Fruit fly (Drosophila melanogaster) whole organism, embryonic: ENCODE measurements around the gene CG9926.

Experiments used
- Atf-2 ChIP-seq: fragments of 200-800 bp; sonication (Bioruptor generic); optimal IDR thresholded peaks from 2 replicates; lab custom pipeline; 2016; ENCODE audit warnings: missing biosample characterization, missing genetic modification characterization
- CG1024 ChIP-seq: fragments of 200-800 bp; sonication (Bioruptor generic); IDR thresholded peaks from 2 replicates; pipeline ENCODE4 v1.3.6; 2022; ENCODE audit warnings: missing biosample characterization, missing genetic modification characterization
- CG10366 ChIP-seq: fragments of 200-800 bp; sonication (Bioruptor generic); IDR thresholded peaks from 2 replicates; pipeline ENCODE4 v1.3.6; 2022; ENCODE audit warnings: missing biosample characterization, missing genetic modification characterization
- CG10543 ChIP-seq: fragments of 200-800 bp; sonication (Bioruptor generic); optimal IDR thresholded peaks from 3 replicates; lab custom pipeline; 2017; ENCODE audit warnings: missing biosample characterization, mild to moderate bottlenecking, missing genetic modification characterization, moderate library complexity
- CG10654 ChIP-seq: fragments of 200-800 bp; sonication (Bioruptor generic); optimal IDR thresholded peaks from 2 replicates; lab custom pipeline; 2016; ENCODE audit warnings: missing biosample characterization, missing genetic modification characterization
- CG10959 ChIP-seq: fragments of 200-800 bp; sonication (Bioruptor generic); IDR thresholded peaks from 2 replicates; pipeline ENCODE4 v1.3.6; 2022; ENCODE audit warnings: missing biosample characterization, missing genetic modification characterization
- CG12104 ChIP-seq: fragments of 200-800 bp; sonication (Bioruptor generic); optimal IDR thresholded peaks from 3 replicates; lab custom pipeline; 2016; ENCODE audit warnings: missing biosample characterization, missing genetic modification characterization
- CG12942 ChIP-seq: fragments of 200-800 bp; sonication (Bioruptor generic); optimal IDR thresholded peaks from 3 replicates; lab custom pipeline; 2016; ENCODE audit warnings: missing biosample characterization, missing genetic modification characterization
- CG13287 ChIP-seq: fragments of 200-800 bp; sonication (Bioruptor generic); IDR thresholded peaks from 2 replicates; pipeline ENCODE4 v1.3.6; 2022; ENCODE audit warnings: missing biosample characterization, missing genetic modification characterization; ENCODE audit not compliant: partially characterized antibody
- CG14667 ChIP-seq: fragments of 200-800 bp; sonication (Bioruptor generic); IDR thresholded peaks from 2 replicates; pipeline ENCODE4 v1.3.6; 2022; ENCODE audit warnings: missing biosample characterization, missing genetic modification characterization
- CG17186 ChIP-seq: fragments of 200-800 bp; sonication (Bioruptor generic); optimal IDR thresholded peaks from 3 replicates; lab custom pipeline; 2017; ENCODE audit warnings: missing biosample characterization, missing genetic modification reagents, missing genetic modification characterization
- CG18619 ChIP-seq: fragments of 200-800 bp; sonication (Bioruptor generic); optimal IDR thresholded peaks from 3 replicates; lab custom pipeline; 2017; ENCODE audit warnings: missing biosample characterization, mild to moderate bottlenecking, missing genetic modification characterization
- CG31441 ChIP-seq: fragments of 200-800 bp; sonication (Bioruptor generic); IDR thresholded peaks from 2 replicates; pipeline ENCODE4 v1.3.6; 2022; ENCODE audit warnings: missing biosample characterization, missing genetic modification characterization
- CG4328 ChIP-seq: fragments of 200-800 bp; sonication (Bioruptor generic); optimal IDR thresholded peaks from 3 replicates; lab custom pipeline; 2017; ENCODE audit warnings: missing biosample characterization, missing genetic modification reagents, missing genetic modification characterization
- CG4707 ChIP-seq: fragments of 200-800 bp; sonication (Bioruptor generic); optimal IDR thresholded peaks from 2 replicates; lab custom pipeline; 2018; ENCODE audit warnings: missing biosample characterization, mild to moderate bottlenecking, missing genetic modification characterization, moderate library complexity
- CG4730 ChIP-seq: fragments of 200-800 bp; sonication (Bioruptor generic); IDR thresholded peaks from 2 replicates; pipeline ENCODE4 v1.3.6; 2022; ENCODE audit warnings: missing biosample characterization, missing genetic modification characterization
- CG6175 ChIP-seq: fragments of 200-800 bp; sonication (Bioruptor generic); IDR thresholded peaks from 3 replicates; pipeline ENCODE4 v1.3.6; 2022; ENCODE audit warnings: missing biosample characterization, missing genetic modification characterization
- CG6272 ChIP-seq: fragments of 200-800 bp; sonication (Bioruptor generic); IDR thresholded peaks from 2 replicates; pipeline ENCODE4 v1.3.6; 2022; ENCODE audit warnings: missing biosample characterization, missing genetic modification characterization
- CG6689 ChIP-seq: fragments of 200-800 bp; sonication (Bioruptor generic); IDR thresholded peaks from 2 replicates; pipeline ENCODE4 v1.3.6; 2022; ENCODE audit warnings: missing biosample characterization, missing genetic modification characterization
- CG7271 ChIP-seq: fragments of 200-800 bp; sonication (Bioruptor generic); optimal IDR thresholded peaks from 2 replicates; lab custom pipeline; 2018; ENCODE audit warnings: missing biosample characterization, mild to moderate bottlenecking, missing genetic modification characterization, moderate library complexity
- CG7987 ChIP-seq: fragments of 200-800 bp; sonication (Bioruptor generic); optimal IDR thresholded peaks from 2 replicates; lab custom pipeline; 2018; ENCODE audit warnings: missing biosample characterization, mild to moderate bottlenecking, missing genetic modification characterization, moderate library complexity
- CG8089 ChIP-seq: fragments of 200-800 bp; sonication (Bioruptor generic); optimal IDR thresholded peaks from 3 replicates; lab custom pipeline; 2016; ENCODE audit warnings: missing biosample characterization, missing genetic modification characterization
- CHES-1-like ChIP-seq: fragments of 200-800 bp; sonication (Bioruptor generic); optimal IDR thresholded peaks from 2 replicates; lab custom pipeline; 2016; ENCODE audit warnings: missing biosample characterization, missing genetic modification characterization
- Camta ChIP-seq: fragments of 200-800 bp; sonication (Bioruptor generic); optimal IDR thresholded peaks from 2 replicates; lab custom pipeline; 2016; ENCODE audit warnings: missing biosample characterization, missing genetic modification characterization
- E2f2 ChIP-seq: fragments of 200-800 bp; sonication (Bioruptor generic); IDR thresholded peaks from 2 replicates; pipeline ENCODE4 v1.3.6; 2022; ENCODE audit warnings: missing biosample characterization, missing genetic modification characterization
- HLH54F ChIP-seq: fragments of 200-800 bp; sonication (Bioruptor generic); optimal IDR thresholded peaks from 3 replicates; lab custom pipeline; 2016; ENCODE audit warnings: missing biosample characterization, missing genetic modification characterization
- Hr51 ChIP-seq, 2 experiments: fragments of 200-800 bp; sonication (Bioruptor generic); optimal IDR thresholded peaks; 2 replicates in 1 of 2; 3 replicates in 1 of 2; lab custom pipeline; 2016 to 2018; ENCODE audit warnings: missing biosample characterization in 2 of 2, missing genetic modification characterization in 2 of 2, mild to moderate bottlenecking in 1 of 2, moderate library complexity in 1 of 2
- Lim3 ChIP-seq: fragments of 200-800 bp; sonication (Bioruptor generic); IDR thresholded peaks from 2 replicates; pipeline ENCODE4 v1.3.6; 2022; ENCODE audit warnings: missing biosample characterization, missing genetic modification characterization
- MESR4 ChIP-seq: fragments of 200-800 bp; sonication (Bioruptor generic); optimal IDR thresholded peaks from 2 replicates; lab custom pipeline; 2018; ENCODE audit warnings: missing biosample characterization, mild to moderate bottlenecking, missing genetic modification characterization, moderate library complexity
- Med ChIP-seq: fragments of 200-800 bp; sonication (Bioruptor generic); peaks from one replicate; lab custom pipeline; 2016; ENCODE audit warnings: missing biosample characterization, missing genetic modification characterization, mild to moderate bottlenecking, inconsistent platforms, moderate library complexity
- Sry-β ChIP-seq: fragments of 200-800 bp; sonication (Bioruptor generic); optimal IDR thresholded peaks from 2 replicates; lab custom pipeline; 2018; ENCODE audit warnings: missing biosample characterization, mild to moderate bottlenecking, missing genetic modification characterization, moderate library complexity
- Tbp ChIP-seq: fragments of >200 bp; optimal IDR thresholded peaks from 2 replicates; lab custom pipeline; 2018; ENCODE audit warnings: missing biosample characterization, missing genetic modification characterization
- Usf ChIP-seq: fragments of 200-800 bp; sonication (Bioruptor generic); optimal IDR thresholded peaks from 2 replicates; lab custom pipeline; 2017; ENCODE audit warnings: missing genotype, missing biosample characterization, missing genetic modification characterization
- chm ChIP-seq: fragments of 200-800 bp; sonication (Bioruptor generic); IDR thresholded peaks from 2 replicates; pipeline ENCODE4 v1.3.6; 2022; ENCODE audit warnings: missing biosample characterization, missing genetic modification characterization
- dan ChIP-seq: fragments of 200-800 bp; sonication (Bioruptor generic); IDR thresholded peaks from 2 replicates; pipeline ENCODE4 v1.3.6; 2022; ENCODE audit warnings: missing biosample characterization, missing genetic modification characterization
- disco-r ChIP-seq: fragments of 200-800 bp; sonication (Bioruptor generic); optimal IDR thresholded peaks from 2 replicates; lab custom pipeline; 2016; ENCODE audit warnings: missing biosample characterization, missing genetic modification characterization
- dm ChIP-seq: fragments of 200-800 bp; sonication (Bioruptor generic); optimal IDR thresholded peaks from 3 replicates; lab custom pipeline; 2016; ENCODE audit warnings: missing biosample characterization, missing genetic modification characterization
- eyg ChIP-seq: fragments of 200-800 bp; sonication (Bioruptor generic); optimal IDR thresholded peaks from 3 replicates; lab custom pipeline; 2016; ENCODE audit warnings: missing biosample characterization, missing genetic modification characterization
- fru ChIP-seq: fragments of >200 bp; optimal IDR thresholded peaks from 2 replicates; lab custom pipeline; 2017
- gsb ChIP-seq: fragments of 200-800 bp; sonication (Bioruptor generic); IDR thresholded peaks from 2 replicates; pipeline ENCODE4 v1.3.6; 2022; ENCODE audit warnings: missing biosample characterization, missing genetic modification characterization
- gsb-n ChIP-seq: fragments of 200-800 bp; sonication (Bioruptor generic); optimal IDR thresholded peaks from 3 replicates; lab custom pipeline; 2018; ENCODE audit warnings: missing biosample characterization, mild to moderate bottlenecking, missing genetic modification characterization
- lbe ChIP-seq: fragments of 200-800 bp; sonication (Bioruptor generic); optimal IDR thresholded peaks from 2 replicates; lab custom pipeline; 2016; ENCODE audit warnings: missing biosample characterization, mild to moderate bottlenecking, missing genetic modification characterization
- lola ChIP-seq, 3 experiments: fragments of >200 bp in 2 of 3; fragments of 200-800 bp in 1 of 3; sonication (Bioruptor generic) in 1 of 3; optimal IDR thresholded peaks; 2 replicates each; lab custom pipeline; 2017 to 2019; ENCODE audit warnings: missing biosample characterization in 3 of 3, missing genetic modification characterization in 3 of 3, mild to moderate bottlenecking in 1 of 3, moderate library complexity in 1 of 3
- nom ChIP-seq: fragments of 200-800 bp; sonication (Bioruptor generic); optimal IDR thresholded peaks from 2 replicates; lab custom pipeline; 2017; ENCODE audit warnings: missing biosample characterization, missing genetic modification characterization, mild to moderate bottlenecking, moderate library complexity, missing genetic modification reagents
- run ChIP-seq: fragments of 200-800 bp; sonication (Bioruptor generic); optimal IDR thresholded peaks from 3 replicates; lab custom pipeline; 2018; ENCODE audit warnings: missing biosample characterization, mild to moderate bottlenecking, missing genetic modification characterization
- slp2 ChIP-seq: fragments of 200-800 bp; sonication (Bioruptor generic); optimal IDR thresholded peaks from 2 replicates; lab custom pipeline; 2016; ENCODE audit warnings: missing biosample characterization, missing genetic modification characterization
- tll ChIP-seq, 2 experiments: fragments of 200-800 bp in 1 of 2; fragments of >200 bp in 1 of 2; sonication (Bioruptor generic) in 1 of 2; optimal IDR thresholded peaks; 2 replicates each; lab custom pipeline; 2017 to 2019; ENCODE audit warnings: missing biosample characterization in 2 of 2, missing genetic modification characterization in 2 of 2, mild to moderate bottlenecking in 1 of 2, moderate library complexity in 1 of 2
- unpg ChIP-seq: fragments of 200-800 bp; sonication (Bioruptor generic); optimal IDR thresholded peaks from 3 replicates; lab custom pipeline; 2018; ENCODE audit warnings: missing biosample characterization, mild to moderate bottlenecking, missing genetic modification characterization, moderate library complexity
- zen ChIP-seq: fragments of 200-800 bp; sonication (Bioruptor generic); optimal IDR thresholded peaks from 3 replicates; lab custom pipeline; 2018; ENCODE audit warnings: missing biosample characterization, mild to moderate bottlenecking, missing genetic modification characterization, moderate library complexity
- zfh1 ChIP-seq: fragments of 200-800 bp; sonication (Bioruptor generic); IDR thresholded peaks from 3 replicates; pipeline ENCODE4 v1.3.6; 2022; ENCODE audit warnings: missing biosample characterization, missing genetic modification characterization

The CG9926 gene

DNA sequence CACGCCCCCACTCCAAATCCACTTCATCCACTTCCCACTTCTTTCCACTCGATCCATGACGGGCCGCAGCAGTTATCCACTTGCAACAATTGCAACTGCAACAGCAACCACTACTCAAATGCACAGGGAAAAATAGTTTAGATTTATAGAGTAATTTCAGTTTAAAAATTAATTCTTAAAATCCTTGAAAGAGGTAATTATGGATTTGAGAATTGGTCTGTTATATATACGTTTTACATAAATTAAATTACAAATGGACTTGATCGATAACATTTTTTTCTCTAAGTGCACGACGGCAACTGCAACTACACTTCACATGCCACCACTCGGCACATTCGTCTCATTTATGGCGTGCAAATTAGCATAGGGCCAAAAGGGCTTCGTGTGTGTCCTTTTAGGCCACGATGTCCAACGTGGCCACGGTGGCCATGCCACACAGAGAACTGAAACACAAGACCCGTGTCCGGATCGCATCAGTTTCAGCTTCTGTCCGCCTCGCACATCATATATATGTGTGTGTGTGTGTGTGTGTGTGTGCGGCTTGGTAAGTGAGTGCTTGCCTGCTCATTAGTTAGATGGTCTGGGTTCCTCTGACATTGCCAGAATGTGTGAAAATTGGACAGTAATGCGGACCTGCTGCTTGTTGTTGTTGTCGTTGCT lies 34.1 kb upstream of the CG9926 start (continued):
- peak; percentile 36; the same call in 1 of the 2 replicates for TF ChIP-seq CG6272 (GFP tag; lab: Robert Waterston, UW)
- peak; percentile 17 for TF ChIP-seq CG18619 (GFP tag; lab: Kevin White, UChicago)
- TF ChIP-seq CG4730 (GFP tag; lab: Robert Waterston, UW) = peak; percentile 65
- TF ChIP-seq Camta = peak; percentile 71
- peak; percentile 83 for TF ChIP-seq unpg (GFP tag; lab: Kevin White, UChicago)
- TF ChIP-seq Usf (GFP tag; lab: Kevin White, UChicago) = peak; percentile 39
- TF ChIP-seq zfh1 = peak; percentile 89
- peak; percentile 26 for TF ChIP-seq CHES-1-like (GFP tag; lab: Kevin White, UChicago)
- TF ChIP-seq tll (GFP tag; optimal IDR thresholded peaks at IDR 0.05; lab: Kevin White, UChicago) = peak in 1 of 2 experiments; percentile 83
- no peak for TF ChIP-seq CG7987 (GFP tag; lab: Kevin White, UChicago)
- peak; percentile 40; the same call in 1 of the 2 replicates for TF ChIP-seq E2f2 (GFP tag; lab: Robert Waterston, UW)
- peak; percentile 63 for TF ChIP-seq slp2 (GFP tag; lab: Kevin White, UChicago)
- peak; percentile 52 for TF ChIP-seq CG12942 (GFP tag; lab: Kevin White, UChicago)
- TF ChIP-seq CG6689 (GFP tag; lab: Robert Waterston, UW) = peak; percentile 75
- TF ChIP-seq Tbp (GFP tag; lab: Kevin White, UChicago) = no peak
- peak; percentile 76 for TF ChIP-seq Med
- peak; percentile 40; the same call in 1 of the 2 replicates for TF ChIP-seq CG10366 (GFP tag; lab: Robert Waterston, UW)
- peak; percentile 57 for TF ChIP-seq CG8089
- TF ChIP-seq lola (GFP tag; optimal IDR thresholded peaks at IDR 0.05; lab: Kevin White, UChicago) = peak in 1 of 3 experiments; percentile 88
- no peak for TF ChIP-seq CG13287 (GFP tag; lab: Robert Waterston, UW)
- TF ChIP-seq Hr51 (GFP tag; optimal IDR thresholded peaks at IDR 0.05; lab: Kevin White, UChicago) = peak; percentile 28 to 69
- no peak for TF ChIP-seq Sry-β
- TF ChIP-seq CG6175 (GFP tag; lab: Robert Waterston, UW) = no peak
- TF ChIP-seq CG12104 (GFP tag; lab: Kevin White, UChicago) = peak; percentile 68
- TF ChIP-seq nom = peak; percentile 67
- TF ChIP-seq CG4328 (GFP tag; lab: Kevin White, UChicago) = no peak
- TF ChIP-seq eyg = peak; percentile 47
- peak; percentile 85 for TF ChIP-seq CG10959 (GFP tag; lab: Robert Waterston, UW)
- peak; percentile 20; the same call in 1 of the 2 replicates for TF ChIP-seq gsb (GFP tag; lab: Robert Waterston, UW)
- TF ChIP-seq CG31441 = peak; percentile 86
- TF ChIP-seq lbe (GFP tag; lab: Kevin White, UChicago) = peak; percentile 1
- TF ChIP-seq gsb-n = peak; percentile 82
- TF ChIP-seq dm (GFP tag; lab: Kevin White, UChicago) = peak; percentile 49
- no peak for TF ChIP-seq CG4707 (GFP tag; lab: Kevin White, UChicago)
- TF ChIP-seq Lim3 (GFP tag; lab: Robert Waterston, UW) = no peak
- TF ChIP-seq run (tag; lab: Kevin White, UChicago) = peak; percentile 33
- peak; percentile 67; the same call in 1 of the 2 replicates for TF ChIP-seq chm
- peak; percentile 36; the same call in 1 of the 2 replicates for TF ChIP-seq dan
- peak; percentile 60 for TF ChIP-seq CG10654 (GFP tag; lab: Kevin White, UChicago)
- peak; percentile 31; the same call in 1 of the 2 replicates for TF ChIP-seq CG14667 (GFP tag; lab: Robert Waterston, UW)
- no peak for TF ChIP-seq CG10543 (GFP tag; lab: Kevin White, UChicago)
- peak; percentile 90 for TF ChIP-seq CG7271 (tag; lab: Kevin White, UChicago)
- TF ChIP-seq zen (tag; lab: Kevin White, UChicago) = peak; percentile 96
- TF ChIP-seq fru = no peak
- TF ChIP-seq MESR4 = no peak
- no peak for TF ChIP-seq CG17186 (GFP tag; lab: Kevin White, UChicago)
- TF ChIP-seq HLH54F = peak; percentile 26
- TF ChIP-seq Atf-2 (GFP tag; lab: Kevin White, UChicago) = peak; percentile 32
- peak; percentile 59 for TF ChIP-seq CG1024
- peak; percentile 57 for TF ChIP-seq disco-r (GFP tag; lab: Kevin White, UChicago)
